Worm (Caenorhabditis elegans): Measurements from ENCODE around the gene nspc-9.
"Not testable (repeated sequence)": the region's sequence is repeated elsewhere in the genome, so short reads cannot be mapped to it uniquely, and the experiment has no call there.

nspc-9 gene

DNA sequence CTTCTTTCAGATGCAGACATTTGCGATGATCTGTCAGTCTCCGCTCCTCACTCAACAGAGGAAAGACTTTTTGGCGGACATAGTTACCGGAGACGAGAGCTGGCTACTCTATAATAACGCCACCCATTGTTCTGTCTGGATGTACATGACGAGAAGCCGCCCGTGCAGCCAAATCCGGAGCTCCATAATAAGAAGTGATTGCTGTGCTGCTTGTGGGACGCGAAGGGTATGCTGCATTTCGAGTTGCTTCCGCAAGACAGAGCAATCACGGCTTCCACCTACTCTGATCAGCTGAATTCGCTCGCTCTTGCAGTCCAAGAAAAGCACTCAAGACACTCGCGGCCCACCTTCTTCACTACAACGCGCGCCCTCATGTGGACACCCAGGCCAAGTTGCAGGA is 29.4 kb downstream of the nspc-9 start:
- TF ChIP-seq madf-9 (GFP tag; conservative IDR thresholded peaks at IDR 0.05) (0 out of 2 replicates have a peak, but pooled peaks have one; percentile 5), skn-1 (tag; optimal IDR thresholded peaks at IDR 0.05) (no peak), mxl-2 (GFP tag; conservative IDR thresholded peaks at IDR 0.05) (peak; percentile 59; the same call in 1 of the 2 replicates)

DNA sequence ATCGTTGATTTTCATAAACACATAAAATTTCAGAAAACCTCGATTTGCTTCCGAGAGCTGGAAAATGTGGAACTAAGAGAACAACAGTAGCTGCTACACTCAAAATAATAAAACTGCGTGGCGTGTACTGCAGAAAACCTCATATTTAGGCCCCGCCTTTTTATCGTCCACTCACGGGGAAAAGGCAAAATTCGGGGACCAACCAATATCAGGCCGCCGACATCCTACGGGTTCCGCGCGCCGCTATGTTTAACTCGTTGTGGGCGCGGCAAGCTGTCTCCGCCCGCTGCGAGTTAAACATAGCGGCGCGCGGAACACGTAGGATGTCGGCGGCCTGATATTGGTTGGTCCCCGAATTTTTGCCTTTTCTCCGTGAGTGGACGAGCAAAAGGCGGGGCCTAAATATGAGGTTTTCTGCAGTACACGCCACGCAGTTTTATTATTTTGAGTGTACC is 35.1 kb downstream of the nspc-9 start, which contains the start of gene F17A2.16:
Gene F17A2.16, plus strand, starts transcription at position 405 of the 455 bp plus-strand sequence.
- TF ChIP-seq snpc-1.2 (GFP tag; IDR thresholded peaks at IDR 0.05) (peak; percentile 82), unc-62 (GFP tag; optimal IDR thresholded peaks at IDR 0.05 in 1 of 2) (peak in 1 of 2 experiments; percentile 54)
- TF ChIP-seq unc-62 (tag; optimal IDR thresholded peaks at IDR 0.05), result not testable (repeated sequence)

DNA sequence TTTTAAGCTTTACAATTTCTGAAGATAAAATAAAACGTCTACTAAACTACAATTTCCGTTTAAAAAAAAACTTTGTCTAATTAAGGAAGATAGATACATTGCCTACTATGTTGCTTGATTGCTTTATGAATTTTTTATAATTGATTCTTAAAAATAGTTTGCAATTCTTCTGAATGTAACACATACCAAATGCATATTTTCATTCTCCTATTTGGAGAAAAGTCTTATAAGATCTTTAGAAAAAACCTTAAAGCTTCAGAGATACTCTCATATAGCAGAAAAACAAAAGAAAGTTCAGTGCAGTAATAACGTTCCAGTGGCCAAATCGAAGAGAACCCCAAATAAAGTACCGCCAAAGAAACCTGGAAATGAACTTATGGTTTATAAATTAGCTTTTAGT is 36.6 kb downstream of the nspc-9 start, which contains the start of gene phf-32:
Gene phf-32, plus strand, starts transcription at position 301 of the 400 bp plus-strand sequence.
- TF ChIP-seq madf-9 (GFP tag; conservative IDR thresholded peaks at IDR 0.05) (no peak), ztf-7 (tag; optimal IDR thresholded peaks at IDR 0.05) (no peak), Y75B8A.6 (GFP tag; IDR thresholded peaks at IDR 0.05) (no peak), aly-2 (tag; optimal IDR thresholded peaks at IDR 0.05) (no peak), lin-15B (tag; optimal IDR thresholded peaks at IDR 0.05) (no peak), F26F4.8 (GFP tag; conservative IDR thresholded peaks at IDR 0.05) (no peak), ceh-28 (tag; optimal IDR thresholded peaks at IDR 0.05) (no peak), php-3 (GFP tag; IDR thresholded peaks at IDR 0.05) (no peak), daf-19 (GFP tag; conservative IDR thresholded peaks at IDR 0.05) (no peak), mxl-3 (GFP tag; optimal IDR thresholded peaks at IDR 0.05) (no peak), dmd-8 (GFP tag; IDR thresholded peaks at IDR 0.05) (no peak)

DNA sequence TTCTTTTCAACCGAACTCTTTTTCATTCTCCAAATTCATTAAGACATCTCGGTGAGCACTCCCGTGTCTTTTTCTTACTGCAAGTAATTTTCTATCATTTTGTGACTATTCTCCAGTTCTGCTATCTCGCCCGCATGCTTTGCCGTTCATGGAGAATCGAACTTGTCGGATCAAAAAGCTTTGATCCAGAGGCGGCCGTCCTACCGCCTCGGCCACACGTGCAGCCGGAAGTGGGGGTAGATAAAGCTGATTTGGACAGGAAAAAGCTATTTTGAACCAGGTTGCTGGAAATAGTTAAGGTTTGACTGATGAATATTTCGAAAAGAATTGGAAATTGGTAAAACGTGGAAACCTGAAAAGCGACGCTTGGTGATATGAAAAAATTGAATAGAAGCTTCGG is 38.9 kb downstream of the nspc-9 start:
- no peak for TF ChIP-seq madf-9 (GFP tag; conservative IDR thresholded peaks at IDR 0.05)
- no peak for TF ChIP-seq zip-2 (tag; optimal IDR thresholded peaks at IDR 0.05)
- TF ChIP-seq pha-4 (GFP tag; IDR thresholded peaks at IDR 0.05), result no peak
- no peak for TF ChIP-seq pha-4 (tag; optimal IDR thresholded peaks at IDR 0.05)
- no peak for TF ChIP-seq mdl-1 (tag; optimal IDR thresholded peaks at IDR 0.05)
- peak; percentile 47; the same call in 1 of the 2 replicates for TF ChIP-seq ceh-44 (GFP tag; IDR thresholded peaks at IDR 0.05)
- no peak for TF ChIP-seq zag-1 (tag; optimal IDR thresholded peaks at IDR 0.05)
- no peak for TF ChIP-seq nhr-102 (tag; optimal IDR thresholded peaks at IDR 0.05)
- 0 out of 2 replicates have a peak, but pooled peaks have one; percentile 13 for TF ChIP-seq arid-1 (GFP tag; conservative IDR thresholded peaks at IDR 0.05)
- no peak for TF ChIP-seq fkh-10 (GFP tag; optimal IDR thresholded peaks at IDR 0.05)
- 0 out of 2 replicates have a peak, but pooled peaks have one; percentile 31 for TF ChIP-seq D1046.2 (GFP tag; IDR thresholded peaks at IDR 0.05)
- TF ChIP-seq jun-1 (tag; optimal IDR thresholded peaks at IDR 0.05), result no peak

DNA sequence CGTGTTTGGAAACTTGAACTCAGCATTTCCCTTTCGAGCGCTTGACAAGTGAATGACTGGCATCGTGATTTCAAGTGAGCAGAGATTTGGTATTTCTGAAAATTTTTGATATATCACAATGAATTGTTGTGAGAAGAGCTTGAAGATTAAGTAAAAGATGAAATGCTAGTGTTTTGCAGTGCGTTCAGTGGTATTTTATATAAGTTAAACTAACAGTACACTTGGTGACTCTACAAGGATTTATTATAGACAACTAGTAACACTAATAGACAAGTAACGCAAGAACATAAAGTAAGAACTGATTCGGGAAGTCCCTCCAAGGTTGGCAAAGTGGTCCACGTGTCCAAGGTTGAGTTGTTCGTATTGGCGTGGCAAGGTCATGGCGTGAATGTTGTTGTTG is 40.4 kb downstream of the nspc-9 start, which contains the start of gene dot-1.3:
Gene dot-1.3, minus strand, starts transcription at position 101 of the 400 bp plus-strand sequence.
- TF ChIP-seq daf-12 (tag; optimal IDR thresholded peaks at IDR 0.05); zfp-3 (GFP tag; conservative IDR thresholded peaks at IDR 0.05); R02D3.7 (tag; optimal IDR thresholded peaks at IDR 0.05): not testable (repeated sequence)

DNA sequence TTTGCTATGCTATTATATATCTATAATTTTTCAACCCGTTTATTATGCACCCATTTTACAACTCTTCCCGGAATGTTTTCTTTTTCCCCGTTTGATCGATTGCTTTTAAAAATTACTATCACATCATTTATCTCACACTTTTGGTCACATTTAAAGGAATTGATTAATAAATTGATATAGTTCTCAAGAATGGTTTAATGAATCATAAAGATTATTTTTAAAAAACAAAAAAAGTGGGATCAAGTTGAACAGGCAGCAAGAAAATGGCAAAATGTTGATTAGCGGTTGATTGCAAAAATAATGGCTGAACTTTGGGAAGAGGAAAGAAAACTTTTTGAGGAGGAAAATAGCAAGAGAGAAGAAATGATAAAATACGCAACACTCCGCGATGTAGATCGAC is 43.3 kb downstream of the nspc-9 start, which contains the start of gene W06D11.5:
Gene W06D11.5, plus strand, starts transcription at position 301 of the 400 bp plus-strand sequence.
- TF ChIP-seq gei-8 (GFP tag; optimal IDR thresholded peaks at IDR 0.05), result no peak
- TF ChIP-seq Y75B8A.6 (GFP tag; IDR thresholded peaks at IDR 0.05), result no peak
- TF ChIP-seq set-16 (GFP tag; IDR thresholded peaks at IDR 0.05), result no peak
